Worm (Caenorhabditis elegans) whole organism, L2 larva: ENCODE measurements around the gene F28F8.9.

Experiments
- alr-1 ChIP-seq: fragments of 150-350 bp; optimal IDR thresholded peaks from 2 replicates; lab custom pipeline; 2014; ENCODE audit warnings: missing biosample characterization, missing genetic modification characterization
- blmp-1 ChIP-seq: sonication (generic microtip); optimal IDR thresholded peaks from 2 replicates; lab custom pipeline; 2017; ENCODE audit warnings: missing genetic modification characterization, mild to moderate bottlenecking, missing compliant biosample characterization, antibody characterized with exemption, moderate library complexity; ENCODE audit not compliant: insufficient read depth
- lin-11 ChIP-seq: fragments of 150-350 bp; sonication (generic microtip); optimal IDR thresholded peaks from 2 replicates; lab custom pipeline; 2014; ENCODE audit warnings: missing biosample characterization, missing genetic modification characterization, inconsistent platforms, mixed read lengths
- mab-5 ChIP-seq: fragments of 150-350 bp; optimal IDR thresholded peaks from 2 replicates; lab custom pipeline; 2014; ENCODE audit warnings: missing biosample characterization, missing genetic modification characterization
- nhr-12 ChIP-seq: fragments of 150-350 bp; optimal IDR thresholded peaks from 2 replicates; lab custom pipeline; 2014; ENCODE audit warnings: missing biosample characterization, missing genetic modification characterization
- unc-62 ChIP-seq: fragments of 150-350 bp; optimal IDR thresholded peaks from 2 replicates; lab custom pipeline; 2014; ENCODE audit warnings: missing biosample characterization, missing genetic modification reagents, missing genetic modification characterization
- ztf-11 ChIP-seq: sonication (generic microtip); optimal IDR thresholded peaks from 2 replicates; lab custom pipeline; 2017; ENCODE audit warnings: missing biosample characterization, missing genetic modification characterization

DNA sequence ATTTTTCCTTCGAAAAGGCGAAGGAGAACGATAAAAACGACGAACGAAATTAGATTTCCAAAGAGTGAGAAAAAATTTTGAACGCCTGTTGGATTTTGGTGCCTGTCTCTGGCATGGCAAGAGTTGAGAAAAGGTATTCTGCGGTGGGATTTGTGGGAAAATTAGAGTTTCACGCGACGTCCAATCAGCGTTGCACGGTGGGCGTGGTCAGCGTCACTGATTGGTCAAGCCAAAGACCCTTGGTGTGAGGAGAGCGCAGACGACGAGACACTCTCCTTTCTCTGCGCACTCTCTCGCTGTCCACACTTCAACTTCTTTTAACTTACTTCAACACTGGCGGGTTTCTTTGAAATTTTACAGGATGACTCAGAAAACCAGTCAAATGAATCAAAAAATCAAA, 15.9 kb downstream of the F28F8.9 start:
- TF ChIP-seq lin-11 (tag; lab: Kevin White, UChicago) (no peak), ztf-11 (no peak), mab-5 (no peak), nhr-12 (no peak), blmp-1 (tag; lab: Kevin White, UChicago) (no peak), unc-62 (GFP tag; lab: Kevin White, UChicago) (no peak), alr-1 (tag; lab: Kevin White, UChicago) (no peak)
